Fruit fly (Drosophila melanogaster): ENCODE results near the gene Nek2.

Nek2 gene

DNA sequence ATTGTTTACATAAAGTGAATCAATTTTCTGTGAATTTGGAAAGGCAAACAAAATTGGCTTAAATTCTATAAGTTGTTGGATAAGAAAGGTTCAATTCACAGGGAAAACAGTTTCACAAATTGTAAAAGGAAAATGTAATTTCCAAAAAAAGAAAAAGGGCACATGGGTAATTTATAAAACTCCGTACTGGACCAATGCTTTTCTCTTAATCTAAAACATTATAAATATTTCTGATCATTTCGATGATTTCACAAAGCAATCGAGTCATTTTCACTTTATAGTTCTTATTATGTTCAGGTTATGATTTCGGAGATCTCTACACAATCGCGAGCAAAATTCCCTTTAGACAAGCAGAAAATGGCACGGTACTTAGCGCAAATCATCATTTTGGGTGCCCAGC, 33.6 kb downstream of the Nek2 start, which contains the start of gene CG1409:
Gene CG1409 (plus strand): TSS at position 301 of the 400 bp plus-strand sequence.
- no peak for TF ChIP-seq rgr (GFP tag; optimal IDR thresholded peaks at IDR 0.05)
- no peak for TF ChIP-seq Rel (GFP tag; optimal IDR thresholded peaks at IDR 0.05)
- no peak for TF ChIP-seq Rel (tag; optimal IDR thresholded peaks at IDR 0.05)
- TF ChIP-seq CrebA (GFP tag; optimal IDR thresholded peaks at IDR 0.05; ENCODE audit: borderline replicate concordance): no peak
- TF ChIP-seq psq (GFP tag; optimal IDR thresholded peaks at IDR 0.05): no peak
- TF ChIP-seq woc (GFP tag; optimal IDR thresholded peaks at IDR 0.05): no peak
- TF ChIP-seq usp (GFP tag; optimal IDR thresholded peaks at IDR 0.05): no peak
- no peak for TF ChIP-seq sage (GFP tag; optimal IDR thresholded peaks at IDR 0.05)
- TF ChIP-seq N (GFP tag; optimal IDR thresholded peaks at IDR 0.05): no peak
- TF ChIP-seq foxo (GFP tag; optimal IDR thresholded peaks at IDR 0.05): no peak

- no peak for TF ChIP-seq Vsx2 (GFP tag; optimal IDR thresholded peaks at IDR 0.05; ENCODE audit: partially characterized antibody)
- TF ChIP-seq sv (GFP tag; optimal IDR thresholded peaks at IDR 0.05): no peak
- no peak for TF ChIP-seq ey (GFP tag; optimal IDR thresholded peaks at IDR 0.05)
- no peak for TF ChIP-seq usp (GFP tag; optimal IDR thresholded peaks at IDR 0.05)
- TF ChIP-seq Jra (GFP tag; optimal IDR thresholded peaks at IDR 0.05): no peak
Observed at dm6 chrX:7854144-7854543, 37.3 kb downstream of the Nek2 start, which contains the start of gene CG10920. Gene CG10920 (minus strand): TSS chrX:7854244.
